Fruit fly (Drosophila melanogaster) whole organism, embryonic: ENCODE measurements around the gene Slu7.

ENCODE experiments used
- Abd-B ChIP-seq: fragments of 200-800 bp; sonication (Bioruptor generic); optimal IDR thresholded peaks from 2 replicates; lab custom pipeline; 2018; ENCODE audit warnings: missing biosample characterization, mild to moderate bottlenecking, missing genetic modification characterization, moderate library complexity
- Atf-2 ChIP-seq: fragments of 200-800 bp; sonication (Bioruptor generic); optimal IDR thresholded peaks from 2 replicates; lab custom pipeline; 2016; ENCODE audit warnings: missing biosample characterization, missing genetic modification characterization
- Awh ChIP-seq: fragments of 200-800 bp; sonication (Bioruptor generic); IDR thresholded peaks from 2 replicates; pipeline ENCODE4, ENCODE4 v1.3.6; 2022; ENCODE audit warnings: missing biosample characterization, missing genetic modification characterization
- Bgb ChIP-seq: fragments of 200-800 bp; sonication (Bioruptor generic); IDR thresholded peaks from 2 replicates; pipeline ENCODE4 v1.3.6; 2022; ENCODE audit warnings: missing biosample characterization, missing genetic modification characterization; ENCODE audit not compliant: partially characterized antibody
- CG10431 ChIP-seq: fragments of 200-800 bp; sonication (Bioruptor generic); optimal IDR thresholded peaks from 3 replicates; lab custom pipeline; 2018; ENCODE audit warnings: missing biosample characterization, mild to moderate bottlenecking, missing genetic modification characterization
- CG11696 ChIP-seq: fragments of 200-800 bp; sonication (Bioruptor generic); IDR thresholded peaks from 2 replicates; pipeline ENCODE4 v1.3.6; 2022; ENCODE audit warnings: missing biosample characterization, missing genetic modification characterization
- CG12219 ChIP-seq: fragments of 200-800 bp; sonication (Bioruptor generic); optimal IDR thresholded peaks from 3 replicates; lab custom pipeline; 2018; ENCODE audit warnings: missing biosample characterization, mild to moderate bottlenecking, missing genetic modification characterization
- CG15696 ChIP-seq: fragments of 200-800 bp; sonication (Bioruptor generic); optimal IDR thresholded peaks from 2 replicates; lab custom pipeline; 2019; ENCODE audit warnings: missing biosample characterization, mild to moderate bottlenecking, missing genetic modification characterization, moderate library complexity
- CG17568 ChIP-seq: fragments of 200-800 bp; sonication (Bioruptor generic); optimal IDR thresholded peaks from 2 replicates; lab custom pipeline; 2018; ENCODE audit warnings: missing biosample characterization, mild to moderate bottlenecking, missing genetic modification characterization, moderate library complexity
- CG1792 ChIP-seq: fragments of 200-800 bp; sonication (Bioruptor generic); optimal IDR thresholded peaks from 2 replicates; lab custom pipeline; 2016; ENCODE audit warnings: missing biosample characterization, missing genetic modification characterization
- CG2116 ChIP-seq: fragments of 200-800 bp; sonication (Bioruptor generic); optimal IDR thresholded peaks from 3 replicates; lab custom pipeline; 2018; ENCODE audit warnings: missing biosample characterization, mild to moderate bottlenecking, missing genetic modification characterization
- CG2202 ChIP-seq: fragments of 200-800 bp; sonication (Bioruptor generic); optimal IDR thresholded peaks from 2 replicates; lab custom pipeline; 2018; ENCODE audit warnings: missing biosample characterization, mild to moderate bottlenecking, missing genetic modification characterization
- CG3065 ChIP-seq: fragments of 200-800 bp; sonication (Bioruptor generic); optimal IDR thresholded peaks from 2 replicates; lab custom pipeline; 2016; ENCODE audit warnings: missing biosample characterization, missing genetic modification characterization
- CG31441 ChIP-seq: fragments of 200-800 bp; sonication (Bioruptor generic); IDR thresholded peaks from 2 replicates; pipeline ENCODE4 v1.3.6; 2022; ENCODE audit warnings: missing biosample characterization, missing genetic modification characterization
- CG3163 ChIP-seq: fragments of 200-800 bp; sonication (Bioruptor generic); optimal IDR thresholded peaks from 3 replicates; lab custom pipeline; 2016; ENCODE audit warnings: missing biosample characterization, missing genetic modification characterization
- CG3407 ChIP-seq: fragments of 200-800 bp; sonication (Bioruptor generic); optimal IDR thresholded peaks from 2 replicates; lab custom pipeline; 2018; ENCODE audit warnings: missing biosample characterization, mild to moderate bottlenecking, missing genetic modification characterization
- CG4328 ChIP-seq: fragments of 200-800 bp; sonication (Bioruptor generic); optimal IDR thresholded peaks from 3 replicates; lab custom pipeline; 2017; ENCODE audit warnings: missing biosample characterization, missing genetic modification reagents, missing genetic modification characterization
- CG4617 ChIP-seq: fragments of 200-800 bp; sonication (Bioruptor generic); optimal IDR thresholded peaks from 3 replicates; lab custom pipeline; 2016; ENCODE audit warnings: missing biosample characterization, missing genetic modification characterization, borderline replicate concordance
- CG4820 ChIP-seq: fragments of 200-800 bp; sonication (Bioruptor generic); optimal IDR thresholded peaks from 3 replicates; lab custom pipeline; 2016; ENCODE audit warnings: missing biosample characterization, missing genetic modification characterization
- CG4854 ChIP-seq: fragments of 200-800 bp; sonication (Bioruptor generic); optimal IDR thresholded peaks from 2 replicates; lab custom pipeline; 2016; ENCODE audit warnings: missing biosample characterization, missing genetic modification characterization, inconsistent platforms
- CG6272 ChIP-seq: fragments of 200-800 bp; sonication (Bioruptor generic); IDR thresholded peaks from 2 replicates; pipeline ENCODE4 v1.3.6; 2022; ENCODE audit warnings: missing biosample characterization, missing genetic modification characterization
- CG7271 ChIP-seq: fragments of 200-800 bp; sonication (Bioruptor generic); optimal IDR thresholded peaks from 2 replicates; lab custom pipeline; 2018; ENCODE audit warnings: missing biosample characterization, mild to moderate bottlenecking, missing genetic modification characterization, moderate library complexity
- Dad ChIP-seq: fragments of 200-800 bp; sonication (Bioruptor generic); optimal IDR thresholded peaks from 3 replicates; lab custom pipeline; 2016; ENCODE audit warnings: missing biosample characterization, missing genetic modification characterization
- E2f2 ChIP-seq: fragments of 200-800 bp; sonication (Bioruptor generic); IDR thresholded peaks from 2 replicates; pipeline ENCODE4 v1.3.6; 2022; ENCODE audit warnings: missing biosample characterization, missing genetic modification characterization
- Hr39 ChIP-seq: fragments of >200 bp; optimal IDR thresholded peaks from 2 replicates; lab custom pipeline; 2017
- Hsf ChIP-seq: fragments of 200-800 bp; sonication (Bioruptor generic); optimal IDR thresholded peaks from 3 replicates; lab custom pipeline; 2016; ENCODE audit warnings: missing biosample characterization, missing genetic modification characterization
- Oaz ChIP-seq: fragments of 200-800 bp; sonication (Bioruptor generic); IDR thresholded peaks from 2 replicates; pipeline ENCODE4 v1.3.6; 2022; ENCODE audit warnings: missing biosample characterization, missing genetic modification characterization
- Opbp ChIP-seq: fragments of 200-800 bp; sonication (Bioruptor generic); IDR thresholded peaks from 3 replicates; pipeline ENCODE4 v1.3.6; 2022; ENCODE audit warnings: missing biosample characterization, missing genetic modification characterization; ENCODE audit not compliant: partially characterized antibody
- Ravus ChIP-seq: fragments of 200-800 bp; sonication (Bioruptor generic); IDR thresholded peaks from 2 replicates; pipeline ENCODE4 v1.3.6; 2022; ENCODE audit warnings: missing biosample characterization, missing genetic modification characterization
- Rfx ChIP-seq: fragments of 200-800 bp; sonication (Bioruptor generic); IDR thresholded peaks from 2 replicates; pipeline ENCODE4 v1.3.6; 2022; ENCODE audit warnings: missing biosample characterization, missing genetic modification characterization
- Xbp1 ChIP-seq: fragments of 200-800 bp; sonication (Bioruptor generic); optimal IDR thresholded peaks from 3 replicates; lab custom pipeline; 2016; ENCODE audit warnings: missing biosample characterization, mild to moderate bottlenecking, missing genetic modification characterization
- YL-1 ChIP-seq: fragments of 200-800 bp; sonication (Bioruptor generic); optimal IDR thresholded peaks from 3 replicates; lab custom pipeline; 2017; ENCODE audit warnings: missing biosample characterization, mild to moderate bottlenecking, missing genetic modification characterization
- bigmax ChIP-seq: fragments of 200-800 bp; sonication (Bioruptor generic); optimal IDR thresholded peaks from 2 replicates; lab custom pipeline; 2018; ENCODE audit warnings: missing biosample characterization, mild to moderate bottlenecking, missing genetic modification characterization
- dati ChIP-seq: fragments of 200-800 bp; sonication (Bioruptor generic); IDR thresholded peaks from 2 replicates; pipeline ENCODE4 v1.3.6; 2022; ENCODE audit warnings: missing biosample characterization, missing genetic modification characterization
- ems ChIP-seq: fragments of 200-800 bp; sonication (Bioruptor generic); optimal IDR thresholded peaks from 3 replicates; lab custom pipeline; 2016; ENCODE audit warnings: missing biosample characterization, missing genetic modification characterization
- fd96Cb ChIP-seq: fragments of 200-800 bp; sonication (Bioruptor generic); optimal IDR thresholded peaks from 2 replicates; lab custom pipeline; 2018; ENCODE audit warnings: missing biosample characterization, mild to moderate bottlenecking, missing genetic modification characterization, moderate library complexity
- gro ChIP-seq: fragments of 200-800 bp; sonication (Bioruptor generic); optimal IDR thresholded peaks from 2 replicates; lab custom pipeline; 2016; ENCODE audit warnings: missing biosample characterization, missing genetic modification characterization
- hbn ChIP-seq: fragments of 200-800 bp; sonication (Bioruptor generic); IDR thresholded peaks from 2 replicates; pipeline ENCODE4 v1.3.6; 2022; ENCODE audit warnings: missing biosample characterization, missing genetic modification characterization; ENCODE audit not compliant: partially characterized antibody
- insv ChIP-seq, 2 experiments: fragments of 200-800 bp; sonication (Bioruptor generic); optimal IDR thresholded peaks; 3 replicates each; lab custom pipeline; 2016 to 2018; ENCODE audit warnings: missing biosample characterization in 2 of 2, missing genetic modification characterization in 2 of 2
- kay ChIP-seq: fragments of 200-800 bp; sonication (Bioruptor generic); optimal IDR thresholded peaks from 2 replicates; lab custom pipeline; 2016; ENCODE audit warnings: missing biosample characterization, missing genetic modification characterization
- lov ChIP-seq, 2 experiments: fragments of 200-800 bp in 1 of 2; fragments of >200 bp in 1 of 2; sonication (Bioruptor generic) in 1 of 2; IDR thresholded peaks in 1 of 2; optimal IDR thresholded peaks in 1 of 2; 2 replicates in 1 of 2; 3 replicates in 1 of 2; pipeline versions ENCODE4 v1.3.6 to Lab custom; 2017 to 2022; ENCODE audit warnings: missing biosample characterization in 1 of 2, missing genetic modification characterization in 1 of 2
- luna ChIP-seq: fragments of 200-800 bp; sonication (Bioruptor generic); optimal IDR thresholded peaks from 2 replicates; lab custom pipeline; 2016; ENCODE audit warnings: missing biosample characterization, missing genetic modification characterization
- onecut ChIP-seq: fragments of 200-800 bp; sonication (Bioruptor generic); IDR thresholded peaks from 2 replicates; pipeline ENCODE4 v1.3.6; 2022; ENCODE audit warnings: missing biosample characterization, missing genetic modification characterization
- pb ChIP-seq: fragments of 200-800 bp; sonication (Bioruptor generic); optimal IDR thresholded peaks from 3 replicates; lab custom pipeline; 2016; ENCODE audit warnings: missing biosample characterization, missing genetic modification characterization
- phol ChIP-seq: fragments of 200-800 bp; sonication (Bioruptor generic); optimal IDR thresholded peaks from 3 replicates; lab custom pipeline; 2018; ENCODE audit warnings: missing biosample characterization, mild to moderate bottlenecking, missing genetic modification characterization, moderate library complexity
- pum ChIP-seq: fragments of 200-800 bp; sonication (Bioruptor generic); optimal IDR thresholded peaks from 2 replicates; lab custom pipeline; 2016; ENCODE audit warnings: missing biosample characterization, missing genetic modification characterization
- sens ChIP-seq: fragments of 200-800 bp; sonication (Bioruptor generic); peaks from one replicate; lab custom pipeline; 2016; ENCODE audit warnings: missing biosample characterization, missing genetic modification characterization
- sima ChIP-seq: fragments of 200-800 bp; sonication (Bioruptor generic); optimal IDR thresholded peaks from 2 replicates; lab custom pipeline; 2016; ENCODE audit warnings: missing biosample characterization, missing genetic modification characterization
- stc ChIP-seq: fragments of 200-800 bp; sonication (Bioruptor generic); IDR thresholded peaks from 2 replicates; pipeline ENCODE4 v1.3.6; 2022; ENCODE audit warnings: missing biosample characterization, missing genetic modification characterization
- tap ChIP-seq: fragments of 200-800 bp; optimal IDR thresholded peaks from 3 replicates; lab custom pipeline; 2019; ENCODE audit warnings: missing biosample characterization, mild to moderate bottlenecking, missing genetic modification characterization, moderate library complexity
- unc-4 ChIP-seq: fragments of 200-800 bp; sonication (Bioruptor generic); IDR thresholded peaks from 2 replicates; pipeline ENCODE4 v1.3.6; 2022; ENCODE audit warnings: missing biosample characterization, missing genetic modification characterization; ENCODE audit not compliant: partially characterized antibody
- zfh2 ChIP-seq: fragments of 200-800 bp; sonication (Bioruptor generic); optimal IDR thresholded peaks from 2 replicates; lab custom pipeline; 2016; ENCODE audit warnings: missing biosample characterization, missing genetic modification characterization

Gene Slu7

dm6 chr3R:29027122-29027521, 11.7 kb downstream of the Slu7 start, which contains the start of the genes eIF4E6 and CG1951 (continued):
- TF ChIP-seq Dad (GFP tag; lab: Kevin White, UChicago) (no peak), stc (GFP tag; lab: Robert Waterston, UW) (no peak), pum (no peak), Rfx (no peak; the same call in 1 of the 2 replicates), sima (GFP tag; lab: Kevin White, UChicago) (no peak), CG2202 (no peak), CG3065 (GFP tag; lab: Kevin White, UChicago) (no peak), Oaz (GFP tag; lab: Robert Waterston, UW) (no peak), Awh (GFP tag; lab: Robert Waterston, UW) (no peak), Atf-2 (no peak), CG7271 (no peak), phol (peak; percentile 71), CG10431 (GFP tag; lab: Kevin White, UChicago) (no peak), ems (GFP tag; lab: Kevin White, UChicago) (no peak), fd96Cb (tag; lab: Kevin White, UChicago) (no peak), tap (tag; lab: Kevin White, UChicago) (no peak), onecut (peak; percentile 99), Bgb (GFP tag; lab: Robert Waterston, UW) (peak; percentile 98), unc-4 (peak; percentile 94), insv (GFP tag; optimal IDR thresholded peaks at IDR 0.05; lab: Kevin White, UChicago) (peak in 1 of 2 experiments; percentile 12), lov (optimal IDR thresholded peaks at IDR 0.05; lab: Kevin White, UChicago) (no peak), lov (GFP tag; IDR thresholded peaks at IDR 0.05; lab: Robert Waterston, UW) (no peak), Xbp1 (GFP tag; lab: Kevin White, UChicago) (no peak), Hsf (GFP tag; lab: Kevin White, UChicago) (no peak), sens (no peak), CG4328 (no peak), gro (GFP tag; lab: Kevin White, UChicago) (peak; percentile 50), CG12219 (GFP tag; lab: Kevin White, UChicago) (no peak), Ravus (no peak), E2f2 (GFP tag; lab: Robert Waterston, UW) (no peak; the same call in 1 of the 2 replicates), kay (GFP tag; lab: Kevin White, UChicago) (no peak), YL-1 (GFP tag; lab: Kevin White, UChicago) (peak; percentile 57), Hr39 (lab: Kevin White, UChicago) (no peak), dati (GFP tag; lab: Robert Waterston, UW) (no peak), Opbp (GFP tag; lab: Robert Waterston, UW) (peak; percentile 98), bigmax (no peak), CG15696 (no peak), CG1792 (GFP tag; lab: Kevin White, UChicago) (no peak), CG17568 (no peak), CG4854 (GFP tag; lab: Kevin White, UChicago) (no peak), CG4617 (GFP tag; lab: Kevin White, UChicago) (peak; percentile 90), luna (no peak), pb (GFP tag; lab: Kevin White, UChicago) (no peak), CG3407 (GFP tag; lab: Kevin White, UChicago) (no peak), zfh2 (GFP tag; lab: Kevin White, UChicago) (no peak), CG4820 (GFP tag; lab: Kevin White, UChicago) (no peak), CG31441 (GFP tag; lab: Robert Waterston, UW) (no peak), hbn (GFP tag; lab: Robert Waterston, UW) (peak; percentile 90), CG2116 (GFP tag; lab: Kevin White, UChicago) (peak; percentile 76), CG11696 (no peak), Abd-B (GFP tag; lab: Kevin White, UChicago) (no peak), CG6272 (GFP tag; lab: Robert Waterston, UW) (no peak), CG3163 (no peak)
